Worm (Caenorhabditis elegans) whole organism, young adult: Measurements from ENCODE around the gene Y50D4C.6.

Experiments
- B0336.3 ChIP-seq: fragments of 200-800 bp; sonication (Bioruptor generic); IDR thresholded peaks from 2 replicates; pipeline ENCODE4 v1.3.6; 2022; ENCODE audit warnings: missing genetic modification characterization, missing compliant biosample characterization
- F10E7.11 ChIP-seq: sonication (generic microtip); optimal IDR thresholded peaks from 2 replicates; lab custom pipeline; 2017; ENCODE audit warnings: mild to moderate bottlenecking, missing genetic modification characterization, moderate library complexity, missing compliant biosample characterization
- F23B12.7 ChIP-seq: sonication (generic microtip); optimal IDR thresholded peaks from 2 replicates; lab custom pipeline; 2017; ENCODE audit warnings: missing genetic modification characterization, mild to moderate bottlenecking, missing compliant biosample characterization, antibody characterized with exemption, moderate library complexity; ENCODE audit not compliant: insufficient read depth
- F37B4.10 ChIP-seq: fragments of 200-800 bp; sonication (Bioruptor generic); IDR thresholded peaks from 2 replicates; pipeline ENCODE4 v1.3.6; 2022; ENCODE audit warnings: missing genetic modification characterization, missing compliant biosample characterization
- F39B2.1 ChIP-seq: fragments of 200-800 bp; sonication (Bioruptor generic); IDR thresholded peaks from 2 replicates; pipeline ENCODE4 v1.3.6; 2022; ENCODE audit warnings: missing genetic modification reagents, missing genetic modification characterization, missing compliant biosample characterization
- T07F8.4 ChIP-seq: sonication (generic microtip); optimal IDR thresholded peaks from 2 replicates; lab custom pipeline; 2016; ENCODE audit warnings: mild to moderate bottlenecking, missing genetic modification characterization, moderate library complexity, missing compliant biosample characterization
- T26A5.8 ChIP-seq: sonication (generic microtip); optimal IDR thresholded peaks from 2 replicates; lab custom pipeline; 2016; ENCODE audit warnings: missing genetic modification characterization, missing compliant biosample characterization
- Y53F4B.3 ChIP-seq: fragments of 200-800 bp; sonication (Bioruptor generic); IDR thresholded peaks from 2 replicates; pipeline ENCODE4 v1.3.6; 2022; ENCODE audit warnings: missing genetic modification reagents, missing genetic modification characterization, missing compliant biosample characterization
- Y53G8AR.9 ChIP-seq: fragments of 200-800 bp; sonication (Bioruptor generic); conservative IDR thresholded peaks from 2 replicates; pipeline ENCODE4 v1.3.6; 2022; ENCODE audit warnings: missing genetic modification reagents, missing genetic modification characterization, missing compliant biosample characterization
- Y67H2A.10 ChIP-seq: fragments of 200-800 bp; sonication (Bioruptor generic); conservative IDR thresholded peaks from 2 replicates; pipeline ENCODE4 v1.3.6; 2022; ENCODE audit warnings: missing genetic modification reagents, missing genetic modification characterization, missing compliant biosample characterization
- Y79H2A.3 ChIP-seq: fragments of 200-800 bp; sonication (Bioruptor generic); conservative IDR thresholded peaks from 2 replicates; pipeline ENCODE4 v1.3.6; 2022; ENCODE audit warnings: missing genetic modification reagents, missing genetic modification characterization, missing compliant biosample characterization
- aptf-3 ChIP-seq: fragments of 200-800 bp; sonication (Bioruptor generic); IDR thresholded peaks from 2 replicates; pipeline ENCODE4 v1.3.6; 2022; ENCODE audit warnings: missing genetic modification characterization, missing compliant biosample characterization
- attf-6 ChIP-seq: fragments of 200-800 bp; sonication (Bioruptor generic); IDR thresholded peaks from 2 replicates; pipeline ENCODE4 v1.3.6; 2022; ENCODE audit warnings: missing genetic modification reagents, missing genetic modification characterization, missing compliant biosample characterization
- bed-1 ChIP-seq: fragments of 200-800 bp; sonication (Bioruptor generic); IDR thresholded peaks from 2 replicates; pipeline ENCODE4 v1.3.6; 2022; ENCODE audit warnings: missing genetic modification reagents, missing genetic modification characterization, missing compliant biosample characterization
- bed-2 ChIP-seq: fragments of 200-800 bp; sonication (Bioruptor generic); IDR thresholded peaks from 2 replicates; pipeline ENCODE4 v1.3.6; 2022; ENCODE audit warnings: missing genetic modification reagents, missing genetic modification characterization, missing compliant biosample characterization
- cebp-2 ChIP-seq: fragments of 200-800 bp; sonication (Bioruptor generic); IDR thresholded peaks from 2 replicates; pipeline ENCODE4 v1.3.6; 2022; ENCODE audit warnings: missing genetic modification characterization, missing compliant biosample characterization
- dpff-1 ChIP-seq: sonication (generic microtip); optimal IDR thresholded peaks from 2 replicates; lab custom pipeline; 2017; ENCODE audit warnings: mild to moderate bottlenecking, missing genetic modification characterization, missing compliant biosample characterization
- egl-18 ChIP-seq: fragments of 200-800 bp; sonication (Bioruptor generic); IDR thresholded peaks from 2 replicates; pipeline ENCODE4 v1.3.6; 2022; ENCODE audit warnings: missing genetic modification reagents, missing genetic modification characterization, missing compliant biosample characterization
- egrh-3 ChIP-seq: fragments of 200-800 bp; sonication (Bioruptor generic); IDR thresholded peaks from 2 replicates; pipeline ENCODE4 v1.3.6; 2022; ENCODE audit warnings: missing genetic modification reagents, missing genetic modification characterization, missing compliant biosample characterization
- fkh-3 ChIP-seq: sonication (generic microtip); optimal IDR thresholded peaks from 2 replicates; lab custom pipeline; 2016; ENCODE audit warnings: mild to moderate bottlenecking, missing genetic modification characterization, missing compliant biosample characterization
- hmg-20 ChIP-seq: fragments of 200-800 bp; sonication (Bioruptor generic); IDR thresholded peaks from 2 replicates; pipeline ENCODE4 v1.3.6; 2022; ENCODE audit warnings: missing genetic modification reagents, missing genetic modification characterization, missing compliant biosample characterization
- lag-1 ChIP-seq: fragments of 200-800 bp; sonication (Bioruptor generic); IDR thresholded peaks from 2 replicates; pipeline ENCODE4 v1.3.6; 2022; ENCODE audit warnings: missing genetic modification reagents, missing genetic modification characterization, missing compliant biosample characterization
- lin-35 ChIP-seq, 3 experiments: fragments of 150-350 bp in 2 of 3; sonication (generic microtip) in 1 of 3; optimal IDR thresholded peaks; 2 replicates each; lab custom pipeline; 2014 to 2018; ENCODE audit warnings: missing biosample characterization in 3 of 3, missing genetic modification characterization in 3 of 3, missing genetic modification reagents in 3 of 3
- lin-54 ChIP-seq: fragments of 200-800 bp; sonication (Bioruptor generic); optimal IDR thresholded peaks from 2 replicates; lab custom pipeline; 2018; ENCODE audit warnings: mild to moderate bottlenecking, missing genetic modification characterization, missing compliant biosample characterization
- lir-1 ChIP-seq: fragments of 200-800 bp; sonication (Bioruptor generic); conservative IDR thresholded peaks from 2 replicates; pipeline ENCODE4 v1.3.6; 2022; ENCODE audit warnings: missing genetic modification reagents, missing genetic modification characterization, missing compliant biosample characterization
- lsy-27 ChIP-seq: sonication (generic microtip); optimal IDR thresholded peaks from 2 replicates; lab custom pipeline; 2017; ENCODE audit warnings: missing genetic modification characterization, mild to moderate bottlenecking, missing compliant biosample characterization, antibody characterized with exemption, missing genotype, borderline replicate concordance; ENCODE audit not compliant: insufficient read depth
- madf-3 ChIP-seq: fragments of 200-800 bp; sonication (Bioruptor generic); IDR thresholded peaks from 2 replicates; pipeline ENCODE4 v1.3.6; 2022; ENCODE audit warnings: missing genetic modification reagents, missing genetic modification characterization, missing compliant biosample characterization
- madf-8 ChIP-seq: fragments of 200-800 bp; sonication (Bioruptor generic); conservative IDR thresholded peaks from 2 replicates; pipeline ENCODE4 v1.3.6; 2022; ENCODE audit warnings: missing genetic modification reagents, missing genetic modification characterization, missing compliant biosample characterization
- mcd-1 ChIP-seq: fragments of 200-800 bp; sonication (Bioruptor generic); IDR thresholded peaks from 2 replicates; pipeline ENCODE4 v1.3.6; 2022; ENCODE audit warnings: missing genetic modification reagents, missing genetic modification characterization, missing compliant biosample characterization
- pha-4 ChIP-seq: fragments of 150-350 bp; sonication (generic microtip); optimal IDR thresholded peaks from 2 replicates; lab custom pipeline; 2014; ENCODE audit warnings: missing biosample characterization, missing genetic modification reagents, missing genetic modification characterization
- rcor-1 ChIP-seq: fragments of 200-800 bp; sonication (Bioruptor generic); IDR thresholded peaks from 2 replicates; pipeline ENCODE4 v1.3.6; 2022; ENCODE audit warnings: missing genetic modification reagents, missing genetic modification characterization, missing compliant biosample characterization
- repo-1 ChIP-seq: sonication (generic microtip); optimal IDR thresholded peaks from 2 replicates; lab custom pipeline; 2017; ENCODE audit warnings: mild to moderate bottlenecking, missing genetic modification characterization, missing compliant biosample characterization
- sdz-38 ChIP-seq: sonication (generic microtip); optimal IDR thresholded peaks from 2 replicates; lab custom pipeline; 2016; ENCODE audit warnings: missing genotype, missing genetic modification characterization, missing compliant biosample characterization
- sea-2 ChIP-seq: fragments of 200-800 bp; sonication (Bioruptor generic); IDR thresholded peaks from 2 replicates; pipeline ENCODE4 v1.3.6; 2022; ENCODE audit warnings: missing genetic modification characterization, missing compliant biosample characterization
- snpc-1.3 ChIP-seq: sonication (generic microtip); optimal IDR thresholded peaks from 2 replicates; lab custom pipeline; 2017; ENCODE audit warnings: missing genetic modification characterization, mild to moderate bottlenecking, missing compliant biosample characterization, antibody characterized with exemption, moderate library complexity, missing genotype, missing genetic modification reagents; ENCODE audit not compliant: insufficient read depth
- snpc-4 ChIP-seq, 5 experiments: fragments of 150-350 bp in 1 of 5; sonication (generic microtip) in 4 of 5; optimal IDR thresholded peaks; 2 replicates each; lab custom pipeline; 2014 to 2018; ENCODE audit warnings: missing genetic modification characterization in 5 of 5, missing biosample characterization in 3 of 5, antibody characterized with exemption in 2 of 5, mild to moderate bottlenecking in 2 of 5, missing compliant biosample characterization in 2 of 5, missing genotype in 2 of 5, moderate library complexity in 2 of 5, missing genetic modification reagents in 1 of 5
- sptf-2 ChIP-seq: fragments of 200-800 bp; sonication (Bioruptor generic); optimal IDR thresholded peaks from 2 replicates; lab custom pipeline; 2018; ENCODE audit warnings: mild to moderate bottlenecking, missing genetic modification characterization, missing compliant biosample characterization
- tbp1 ChIP-seq: fragments of 200-800 bp; sonication (Bioruptor generic); optimal IDR thresholded peaks from 2 replicates; lab custom pipeline; 2018; ENCODE audit warnings: mild to moderate bottlenecking, missing genetic modification characterization, missing compliant biosample characterization
- unc-130 ChIP-seq: sonication (generic microtip); optimal IDR thresholded peaks from 2 replicates; lab custom pipeline; 2016; ENCODE audit warnings: missing genetic modification reagents, missing genetic modification characterization, missing compliant biosample characterization
- unc-62 ChIP-seq: fragments of 150-350 bp; optimal IDR thresholded peaks from 2 replicates; lab custom pipeline; 2014; ENCODE audit warnings: missing biosample characterization, missing genetic modification reagents, missing genetic modification characterization
- zfh-2 ChIP-seq: fragments of 200-800 bp; sonication (Bioruptor generic); conservative IDR thresholded peaks from 2 replicates; pipeline ENCODE4 v1.3.6; 2022; ENCODE audit warnings: missing genetic modification reagents, missing genetic modification characterization, missing compliant biosample characterization
- zim-3 ChIP-seq: sonication (generic microtip); optimal IDR thresholded peaks from 2 replicates; lab custom pipeline; 2017; ENCODE audit warnings: mild to moderate bottlenecking, missing genetic modification characterization, moderate library complexity, missing compliant biosample characterization
- ztf-26 ChIP-seq: sonication (generic microtip); optimal IDR thresholded peaks from 2 replicates; lab custom pipeline; 2017; ENCODE audit warnings: missing genetic modification characterization, missing compliant biosample characterization
- ztf-6 ChIP-seq: fragments of 200-800 bp; sonication (Bioruptor generic); IDR thresholded peaks from 2 replicates; pipeline ENCODE4 v1.3.6; 2022; ENCODE audit warnings: missing genetic modification reagents, missing genetic modification characterization, missing compliant biosample characterization

Y50D4C.6 gene

ce11 chrV:949760-950159 is at the start of gene Y50D4C.6:
Y50D4C.6 (minus strand) TSS chrV:949860.
- TF ChIP-seq egl-18 (GFP tag; lab: Robert Waterston, UW): no peak
- TF ChIP-seq, all 124 proteins: peak for 0

ce11 chrV:995635-996034 is 46.0 kb upstream of the Y50D4C.6 start:
- no peak for TF ChIP-seq T07F8.4 (tag; lab: Kevin White, UChicago)
- no peak for TF ChIP-seq Y53G8AR.9
- TF ChIP-seq unc-62 (GFP tag; lab: Kevin White, UChicago): no peak
- no peak for TF ChIP-seq lin-54 (GFP tag; lab: Kevin White, UChicago)
- TF ChIP-seq Y79H2A.3 (GFP tag; lab: Robert Waterston, UW): no peak
- TF ChIP-seq zim-3: no peak
- no peak for TF ChIP-seq F39B2.1 (GFP tag; lab: Robert Waterston, UW)
- no peak for TF ChIP-seq unc-130 (GFP tag; lab: Kevin White, UChicago)
- TF ChIP-seq tbp1: no peak
- no peak for TF ChIP-seq cebp-2 (GFP tag; lab: Robert Waterston, UW)
- TF ChIP-seq repo-1 (tag; lab: Kevin White, UChicago): no peak
- no peak for TF ChIP-seq attf-6 (GFP tag; lab: Robert Waterston, UW)
- no peak for TF ChIP-seq bed-2 (GFP tag; lab: Robert Waterston, UW)
- no peak for TF ChIP-seq ztf-26 (tag; lab: Kevin White, UChicago)
- TF ChIP-seq snpc-1.3 (tag; lab: Kevin White, UChicago): no peak
- TF ChIP-seq sea-2 (GFP tag; lab: Robert Waterston, UW): no peak
- TF ChIP-seq aptf-3: no peak
- no peak for TF ChIP-seq F37B4.10
- no peak for TF ChIP-seq ztf-6 (GFP tag; lab: Robert Waterston, UW)

ce11 chrV:990300-990699 is 40.6 kb upstream of the Y50D4C.6 start:
- no peak for TF ChIP-seq F23B12.7 (tag; lab: Kevin White, UChicago)
- no peak for TF ChIP-seq rcor-1 (GFP tag; lab: Robert Waterston, UW)
- no peak for TF ChIP-seq Y67H2A.10
- no peak for TF ChIP-seq F10E7.11 (tag; lab: Kevin White, UChicago)
- TF ChIP-seq egrh-3 (GFP tag; lab: Robert Waterston, UW): peak; percentile 84
- TF ChIP-seq snpc-4 (GFP tag; optimal IDR thresholded peaks at IDR 0.05; lab: Kevin White, UChicago): no peak
- no peak for TF ChIP-seq snpc-4 (tag; optimal IDR thresholded peaks at IDR 0.05; lab: Kevin White, UChicago)
- TF ChIP-seq fkh-3 (tag; lab: Kevin White, UChicago): no peak
- TF ChIP-seq dpff-1 (tag; lab: Kevin White, UChicago): no peak
- TF ChIP-seq sptf-2 (GFP tag; lab: Kevin White, UChicago): no peak
- TF ChIP-seq zfh-2: peak; percentile 92
- no peak for TF ChIP-seq lag-1 (GFP tag; lab: Robert Waterston, UW)
- 0 out of 2 replicates have a peak, but pooled peaks have one; percentile 5 for TF ChIP-seq F39B2.1 (GFP tag; lab: Robert Waterston, UW)
- TF ChIP-seq, all 124 proteins: peak for 3

ce11 chrV:983120-983519 is 33.5 kb upstream of the Y50D4C.6 start:
- no peak for TF ChIP-seq T26A5.8 (tag; lab: Kevin White, UChicago)
- TF ChIP-seq lir-1 (GFP tag; lab: Robert Waterston, UW): no peak
- no peak for TF ChIP-seq mcd-1 (GFP tag; lab: Robert Waterston, UW)
- TF ChIP-seq lsy-27 (tag; lab: Kevin White, UChicago): no peak
- no peak for TF ChIP-seq pha-4
- TF ChIP-seq zfh-2: no peak
- TF ChIP-seq madf-8: no peak
- TF ChIP-seq madf-3 (GFP tag; lab: Robert Waterston, UW): no peak
- TF ChIP-seq Y53F4B.3 (GFP tag; lab: Robert Waterston, UW): no peak
- no peak for TF ChIP-seq rcor-1 (GFP tag; lab: Robert Waterston, UW)
- TF ChIP-seq aptf-3: no peak
- no peak for TF ChIP-seq bed-1
- TF ChIP-seq lin-35 (GFP tag; optimal IDR thresholded peaks at IDR 0.05; lab: Kevin White, UChicago): no peak
- no peak for TF ChIP-seq B0336.3 (GFP tag; lab: Robert Waterston, UW)
- TF ChIP-seq sdz-38 (tag; lab: Kevin White, UChicago): no peak
- TF ChIP-seq hmg-20: no peak
